Fruit fly (Drosophila melanogaster): ENCODE data around the gene cindr.
A peak's percentile ranks its signal among the peaks of the same experiment; 100 is the strongest.

cindr gene

DNA sequence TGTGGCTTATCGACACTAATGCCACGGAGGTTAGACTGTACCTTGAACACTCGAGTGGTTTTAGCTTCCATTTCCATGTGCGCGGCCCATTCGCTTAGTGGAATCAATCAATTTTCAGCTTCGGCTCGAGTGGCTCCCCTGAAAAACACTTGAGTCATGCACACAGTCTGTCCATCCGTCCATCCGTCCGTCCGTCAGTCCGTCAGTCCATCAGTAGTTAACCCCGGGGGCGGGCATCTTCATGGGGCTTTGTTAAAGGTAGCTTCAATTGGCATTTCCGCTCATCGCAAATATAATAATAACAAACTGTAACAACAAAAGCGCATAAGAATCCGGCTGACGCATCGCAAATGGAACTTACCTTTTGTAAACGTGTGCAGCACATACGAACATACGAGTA is 27.3 kb upstream of the cindr start:
- no peak for TF ChIP-seq pan (optimal IDR thresholded peaks at IDR 0.05)
- no peak for TF ChIP-seq Rel (GFP tag; optimal IDR thresholded peaks at IDR 0.05)
- no peak for TF ChIP-seq Rel (tag; optimal IDR thresholded peaks at IDR 0.05)
- no peak for TF ChIP-seq Vsx2 (GFP tag; optimal IDR thresholded peaks at IDR 0.05; ENCODE audit: partially characterized antibody)
- TF ChIP-seq ey (GFP tag; optimal IDR thresholded peaks at IDR 0.05): no peak

DNA sequence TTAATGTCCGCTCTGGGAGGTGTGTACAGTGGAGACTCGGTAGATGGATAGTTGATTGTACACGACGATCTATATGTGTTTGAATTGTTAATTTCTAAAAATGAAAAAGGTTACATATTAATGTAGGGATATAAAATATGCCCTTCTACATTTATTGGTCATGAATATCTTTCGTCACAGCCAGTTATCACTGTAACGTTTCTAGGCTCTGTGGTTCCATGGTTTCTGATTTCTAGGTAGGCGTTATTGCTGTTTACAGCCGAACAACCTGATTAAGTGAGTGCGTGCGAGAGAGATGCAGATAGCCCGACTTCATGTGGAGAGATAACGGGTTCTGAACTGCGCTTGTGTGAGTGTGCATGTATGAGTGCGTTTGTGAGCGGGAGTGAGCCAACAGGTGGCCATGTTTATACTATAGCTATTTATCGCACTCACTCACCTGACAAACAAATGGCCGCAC is 26.7 kb upstream of the cindr start:
- TF ChIP-seq HLH106 (tag; optimal IDR thresholded peaks at IDR 0.05) (peak; percentile 89), ey (GFP tag; optimal IDR thresholded peaks at IDR 0.05) (peak; percentile 94), Vsx2 (GFP tag; optimal IDR thresholded peaks at IDR 0.05; ENCODE audit: partially characterized antibody) (peak; percentile 64), h (GFP tag; optimal IDR thresholded peaks at IDR 0.05) (peak; percentile 94), sage (GFP tag; optimal IDR thresholded peaks at IDR 0.05) (peak; percentile 66), Myc (optimal IDR thresholded peaks at IDR 0.05) (no peak), psq (GFP tag; optimal IDR thresholded peaks at IDR 0.05) (peak; percentile 83), Dif (GFP tag; optimal IDR thresholded peaks at IDR 0.05; ENCODE audit: partially characterized antibody) (peak; percentile 29), dsf (GFP tag; optimal IDR thresholded peaks at IDR 0.05; ENCODE audit: borderline replicate concordance) (no peak), CG32264 (GFP tag; optimal IDR thresholded peaks at IDR 0.05) (peak; percentile 66), Jra (GFP tag; optimal IDR thresholded peaks at IDR 0.05) (peak; percentile 76), sv (GFP tag; optimal IDR thresholded peaks at IDR 0.05) (peak; percentile 89), brk (GFP tag; optimal IDR thresholded peaks at IDR 0.05) (peak; percentile 76), woc (GFP tag; optimal IDR thresholded peaks at IDR 0.05) (peak; percentile 78), rgr (GFP tag; optimal IDR thresholded peaks at IDR 0.05) (peak; percentile 89), Hnf4 (GFP tag; optimal IDR thresholded peaks at IDR 0.05) (peak; percentile 91), br (GFP tag; optimal IDR thresholded peaks at IDR 0.05) (peak; percentile 91), N (GFP tag; optimal IDR thresholded peaks at IDR 0.05) (peak; percentile 19), OdsH (GFP tag; optimal IDR thresholded peaks at IDR 0.05) (peak; percentile 92), dl (GFP tag; optimal IDR thresholded peaks at IDR 0.05; ENCODE audit: insufficient read depth in 1 of 2, partially characterized antibody in 2 of 2) (peak in 1 of 2 experiments; percentile 39), usp (GFP tag; optimal IDR thresholded peaks at IDR 0.05) (no peak), Sp1 (GFP tag; optimal IDR thresholded peaks at IDR 0.05) (peak; percentile 79), Dfd (GFP tag; optimal IDR thresholded peaks at IDR 0.05) (no peak), GATAd (GFP tag; optimal IDR thresholded peaks at IDR 0.05) (peak; percentile 48), tai (GFP tag; optimal IDR thresholded peaks at IDR 0.05) (peak; percentile 94), jim (GFP tag; optimal IDR thresholded peaks at IDR 0.05) (no peak), Abd-B (GFP tag; optimal IDR thresholded peaks at IDR 0.05) (no peak), Hr78 (GFP tag; optimal IDR thresholded peaks at IDR 0.05) (no peak), fru (GFP tag; optimal IDR thresholded peaks at IDR 0.05) (peak; percentile 88), foxo (GFP tag; optimal IDR thresholded peaks at IDR 0.05) (peak; percentile 61 to 88), lola (GFP tag; optimal IDR thresholded peaks at IDR 0.05) (no peak), CG9705 (GFP tag; optimal IDR thresholded peaks at IDR 0.05) (peak; percentile 71), Rel (GFP tag; optimal IDR thresholded peaks at IDR 0.05) (peak; percentile 63), Rel (tag; optimal IDR thresholded peaks at IDR 0.05) (peak; percentile 72), dmrt93B (GFP tag; optimal IDR thresholded peaks at IDR 0.05) (peak; percentile 73), pan (optimal IDR thresholded peaks at IDR 0.05) (no peak), Hr83 (GFP tag; optimal IDR thresholded peaks at IDR 0.05; ENCODE audit: poor library complexity, severe bottlenecking) (no peak), Mio (GFP tag; optimal IDR thresholded peaks at IDR 0.05) (peak; percentile 43), CrebA (GFP tag; optimal IDR thresholded peaks at IDR 0.05; ENCODE audit: borderline replicate concordance) (no peak)

DNA sequence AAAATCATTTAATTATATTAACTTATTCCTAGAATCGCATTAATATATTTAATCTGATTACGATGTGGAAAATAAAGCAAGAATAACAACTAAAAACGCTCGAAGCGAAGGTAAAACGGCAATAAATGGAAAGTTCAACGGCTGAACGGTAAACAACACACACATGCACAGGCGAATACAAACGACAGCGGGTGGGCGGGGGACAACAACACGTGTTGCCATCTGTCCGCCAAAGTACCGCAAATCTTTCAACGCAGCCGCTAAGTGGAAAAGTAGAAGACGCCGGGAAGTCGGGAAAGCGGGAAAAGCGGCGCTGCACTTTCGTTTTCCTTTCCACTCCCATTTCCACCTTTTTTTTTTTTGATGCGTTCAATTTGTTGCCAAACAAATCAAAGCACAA is 25.9 kb upstream of the cindr start:
- TF ChIP-seq GATAd (GFP tag; optimal IDR thresholded peaks at IDR 0.05) (no peak), Abd-B (GFP tag; optimal IDR thresholded peaks at IDR 0.05) (no peak), dsf (GFP tag; optimal IDR thresholded peaks at IDR 0.05; ENCODE audit: borderline replicate concordance) (no peak), CrebA (GFP tag; optimal IDR thresholded peaks at IDR 0.05; ENCODE audit: borderline replicate concordance) (no peak)

Data from whole organism, wandering third instar larva.